Fruit fly (Drosophila melanogaster) whole organism, embryonic: ENCODE results near the gene CG4497.

Experiments
- CG10462 ChIP-seq: fragments of 200-800 bp; sonication (Bioruptor generic); optimal IDR thresholded peaks from 2 replicates; lab custom pipeline; 2016; ENCODE audit warnings: missing biosample characterization, missing genetic modification characterization
- CG1233 ChIP-seq: fragments of 200-800 bp; sonication (Bioruptor generic); optimal IDR thresholded peaks from 4 replicates; lab custom pipeline; 2018; ENCODE audit warnings: missing biosample characterization, mild to moderate bottlenecking, missing genetic modification characterization
- CG13123 ChIP-seq: fragments of 200-800 bp; sonication (Bioruptor generic); optimal IDR thresholded peaks from 2 replicates; lab custom pipeline; 2016; ENCODE audit warnings: missing biosample characterization, missing genetic modification characterization
- CG13296 ChIP-seq: fragments of 200-800 bp; sonication (Bioruptor generic); optimal IDR thresholded peaks from 3 replicates; lab custom pipeline; 2018; ENCODE audit warnings: missing biosample characterization, mild to moderate bottlenecking, missing genetic modification characterization
- CG15269 ChIP-seq: fragments of 200-800 bp; sonication (Bioruptor generic); optimal IDR thresholded peaks from 2 replicates; lab custom pipeline; 2018; ENCODE audit warnings: missing biosample characterization, mild to moderate bottlenecking, missing genetic modification characterization, moderate library complexity
- CG15479 ChIP-seq: fragments of 200-800 bp; sonication (Bioruptor generic); optimal IDR thresholded peaks from 3 replicates; lab custom pipeline; 2019; ENCODE audit warnings: missing biosample characterization, mild to moderate bottlenecking, missing genetic modification characterization, moderate library complexity
- CG16863 ChIP-seq: fragments of 200-800 bp; sonication (Bioruptor generic); optimal IDR thresholded peaks from 3 replicates; lab custom pipeline; 2016; ENCODE audit warnings: missing biosample characterization, missing genetic modification characterization
- CG2129 ChIP-seq: fragments of 200-800 bp; sonication (Bioruptor generic); IDR thresholded peaks from 2 replicates; pipeline ENCODE4 v1.3.6; 2022; ENCODE audit warnings: missing biosample characterization, missing genetic modification characterization; ENCODE audit not compliant: partially characterized antibody
- CG2678 ChIP-seq: fragments of 200-800 bp; sonication (Bioruptor generic); optimal IDR thresholded peaks from 3 replicates; lab custom pipeline; 2019; ENCODE audit warnings: missing biosample characterization, mild to moderate bottlenecking, missing genetic modification characterization, moderate library complexity
- CG31441 ChIP-seq: fragments of 200-800 bp; sonication (Bioruptor generic); IDR thresholded peaks from 2 replicates; pipeline ENCODE4 v1.3.6; 2022; ENCODE audit warnings: missing biosample characterization, missing genetic modification characterization
- CG5953 ChIP-seq: fragments of 200-800 bp; sonication (Bioruptor generic); IDR thresholded peaks from 2 replicates; pipeline ENCODE4 v1.3.6; 2022; ENCODE audit warnings: missing biosample characterization, missing genetic modification characterization
- CG6175 ChIP-seq: fragments of 200-800 bp; sonication (Bioruptor generic); IDR thresholded peaks from 3 replicates; pipeline ENCODE4 v1.3.6; 2022; ENCODE audit warnings: missing biosample characterization, missing genetic modification characterization
- CG8388 ChIP-seq: fragments of 200-800 bp; sonication (Bioruptor generic); optimal IDR thresholded peaks from 2 replicates; lab custom pipeline; 2019; ENCODE audit warnings: missing biosample characterization, mild to moderate bottlenecking, missing genetic modification characterization, moderate library complexity
- CG9817 ChIP-seq: fragments of 200-800 bp; sonication (Bioruptor generic); optimal IDR thresholded peaks from 2 replicates; lab custom pipeline; 2018; ENCODE audit warnings: missing biosample characterization, mild to moderate bottlenecking, missing genetic modification characterization, moderate library complexity
- CG9932 ChIP-seq: fragments of 200-800 bp; sonication (Bioruptor generic); IDR thresholded peaks from 2 replicates; pipeline ENCODE4 v1.3.6; 2022; ENCODE audit warnings: missing biosample characterization, missing genetic modification characterization
- Dbx ChIP-seq: fragments of 200-800 bp; sonication (Bioruptor generic); IDR thresholded peaks from 3 replicates; pipeline ENCODE4 v1.3.6; 2022; ENCODE audit warnings: missing biosample characterization, missing genetic modification characterization
- Dp ChIP-seq: fragments of 200-800 bp; sonication (Bioruptor generic); optimal IDR thresholded peaks from 2 replicates; lab custom pipeline; 2018; ENCODE audit warnings: missing biosample characterization, mild to moderate bottlenecking, missing genetic modification characterization, moderate library complexity
- Gsc ChIP-seq: fragments of 200-800 bp; sonication (Bioruptor generic); IDR thresholded peaks from 2 replicates; pipeline ENCODE4 v1.3.6; 2022; ENCODE audit warnings: missing biosample characterization, missing genetic modification characterization
- Hmx ChIP-seq: fragments of 200-800 bp; sonication (Bioruptor generic); optimal IDR thresholded peaks from 2 replicates; lab custom pipeline; 2016; ENCODE audit warnings: missing biosample characterization, missing genetic modification characterization
- Kr ChIP-seq: fragments of 200-800 bp; sonication (Bioruptor generic); optimal IDR thresholded peaks from 2 replicates; lab custom pipeline; 2017; ENCODE audit warnings: missing biosample characterization, mild to moderate bottlenecking, missing genetic modification characterization
- MBD-R2 ChIP-seq: fragments of 200-800 bp; sonication (Bioruptor generic); IDR thresholded peaks from 2 replicates; pipeline ENCODE4 v1.3.6; 2022; ENCODE audit warnings: missing biosample characterization, missing genetic modification characterization
- Med ChIP-seq: fragments of 200-800 bp; sonication (Bioruptor generic); peaks from one replicate; lab custom pipeline; 2016; ENCODE audit warnings: missing biosample characterization, missing genetic modification characterization, mild to moderate bottlenecking, inconsistent platforms, moderate library complexity
- PHDP ChIP-seq: fragments of 200-800 bp; sonication (Bioruptor generic); optimal IDR thresholded peaks from 3 replicates; lab custom pipeline; 2018; ENCODE audit warnings: missing biosample characterization, mild to moderate bottlenecking, missing genetic modification characterization, moderate library complexity
- Rfx ChIP-seq: fragments of 200-800 bp; sonication (Bioruptor generic); IDR thresholded peaks from 2 replicates; pipeline ENCODE4 v1.3.6; 2022; ENCODE audit warnings: missing biosample characterization, missing genetic modification characterization
- Rx ChIP-seq: fragments of 200-800 bp; sonication (Bioruptor generic); IDR thresholded peaks from 2 replicates; pipeline ENCODE4 v1.3.6; 2022; ENCODE audit warnings: missing biosample characterization, missing genetic modification characterization
- Scr ChIP-seq: fragments of 200-800 bp; sonication (Bioruptor generic); IDR thresholded peaks from 2 replicates; pipeline ENCODE4 v1.3.6; 2022; ENCODE audit warnings: missing biosample characterization, missing genetic modification characterization; ENCODE audit not compliant: partially characterized antibody
- Trl ChIP-seq, 3 experiments: fragments of >200 bp in 2 of 3; fragments of 200-800 bp in 1 of 3; sonication (Bioruptor generic) in 1 of 3; optimal IDR thresholded peaks; 2 replicates in 1 of 3; 3 replicates in 2 of 3; lab custom pipeline; 2016 to 2017; ENCODE audit warnings: missing biosample characterization in 1 of 3, missing genetic modification characterization in 1 of 3
- Vsx1 ChIP-seq: fragments of 200-800 bp; sonication (Bioruptor generic); optimal IDR thresholded peaks from 2 replicates; lab custom pipeline; 2017; ENCODE audit warnings: missing biosample characterization, mild to moderate bottlenecking, missing genetic modification characterization, missing genetic modification reagents
- Xbp1 ChIP-seq: fragments of 200-800 bp; sonication (Bioruptor generic); optimal IDR thresholded peaks from 3 replicates; lab custom pipeline; 2016; ENCODE audit warnings: missing biosample characterization, mild to moderate bottlenecking, missing genetic modification characterization
- ash1 ChIP-seq: fragments of 200-800 bp; sonication (Bioruptor generic); optimal IDR thresholded peaks from 2 replicates; lab custom pipeline; 2018; ENCODE audit warnings: missing biosample characterization, mild to moderate bottlenecking, missing genetic modification characterization
- cad ChIP-seq: fragments of >200 bp; optimal IDR thresholded peaks from 2 replicates; lab custom pipeline; 2017; ENCODE audit warnings: missing biosample characterization, missing genetic modification characterization
- ci ChIP-seq: fragments of 200-800 bp; sonication (Bioruptor generic); IDR thresholded peaks from 3 replicates; pipeline ENCODE4 v1.3.6; 2022; ENCODE audit warnings: missing biosample characterization, missing genetic modification characterization
- croc ChIP-seq: fragments of 200-800 bp; sonication (Bioruptor generic); conservative IDR thresholded peaks from 3 replicates; pipeline ENCODE4 v1.3.6; 2022; ENCODE audit warnings: missing biosample characterization, missing genetic modification characterization
- crp ChIP-seq, 2 experiments: fragments of 200-800 bp; sonication (Bioruptor generic); optimal IDR thresholded peaks; 2 replicates in 1 of 2; 3 replicates in 1 of 2; lab custom pipeline; 2017; ENCODE audit warnings: missing biosample characterization in 2 of 2, missing genetic modification characterization in 2 of 2, mild to moderate bottlenecking in 1 of 2, moderate library complexity in 1 of 2
- fd102C ChIP-seq: fragments of 200-800 bp; sonication (Bioruptor generic); optimal IDR thresholded peaks from 2 replicates; lab custom pipeline; 2018; ENCODE audit warnings: missing biosample characterization, mild to moderate bottlenecking, missing genetic modification characterization, moderate library complexity
- gfzf ChIP-seq: fragments of 200-800 bp; sonication (Bioruptor generic); optimal IDR thresholded peaks from 2 replicates; lab custom pipeline; 2016; ENCODE audit warnings: missing biosample characterization, mild to moderate bottlenecking, missing genetic modification characterization, moderate library complexity
- hb ChIP-seq: fragments of 200-800 bp; sonication (Bioruptor generic); IDR thresholded peaks from 3 replicates; pipeline ENCODE4 v1.3.6; 2022; ENCODE audit warnings: missing biosample characterization, missing genetic modification characterization; ENCODE audit not compliant: partially characterized antibody
- knrl ChIP-seq: fragments of 200-800 bp; sonication (Bioruptor generic); IDR thresholded peaks from 3 replicates; pipeline ENCODE4 v1.3.6; 2022; ENCODE audit warnings: missing biosample characterization, missing genetic modification characterization; ENCODE audit not compliant: partially characterized antibody
- mirr ChIP-seq: fragments of 200-800 bp; sonication (Bioruptor generic); optimal IDR thresholded peaks from 3 replicates; lab custom pipeline; 2018; ENCODE audit warnings: missing biosample characterization, mild to moderate bottlenecking, missing genetic modification characterization
- nmo ChIP-seq: fragments of 200-800 bp; sonication (Bioruptor generic); optimal IDR thresholded peaks from 2 replicates; lab custom pipeline; 2018; ENCODE audit warnings: missing biosample characterization, mild to moderate bottlenecking, missing genetic modification characterization, moderate library complexity
- pnt ChIP-seq: fragments of 200-800 bp; sonication (Bioruptor generic); optimal IDR thresholded peaks from 3 replicates; lab custom pipeline; 2016; ENCODE audit warnings: missing biosample characterization, missing genetic modification characterization
- sens ChIP-seq: fragments of 200-800 bp; sonication (Bioruptor generic); peaks from one replicate; lab custom pipeline; 2016; ENCODE audit warnings: missing biosample characterization, missing genetic modification characterization
- sens-2 ChIP-seq: fragments of 200-800 bp; sonication (Bioruptor generic); IDR thresholded peaks from 2 replicates; pipeline ENCODE4 v1.3.6; 2022; ENCODE audit warnings: missing biosample characterization, missing genetic modification characterization
- slp2 ChIP-seq: fragments of 200-800 bp; sonication (Bioruptor generic); optimal IDR thresholded peaks from 2 replicates; lab custom pipeline; 2016; ENCODE audit warnings: missing biosample characterization, missing genetic modification characterization
- sna ChIP-seq: fragments of 200-800 bp; sonication (Bioruptor generic); IDR thresholded peaks from 2 replicates; pipeline ENCODE4 v1.3.6; 2022; ENCODE audit warnings: missing biosample characterization, missing genetic modification characterization; ENCODE audit not compliant: partially characterized antibody
- sob ChIP-seq: fragments of 200-800 bp; sonication (Bioruptor generic); IDR thresholded peaks from 2 replicates; pipeline ENCODE4 v1.3.6; 2022; ENCODE audit warnings: missing biosample characterization, missing genetic modification characterization
- stc ChIP-seq: fragments of 200-800 bp; sonication (Bioruptor generic); IDR thresholded peaks from 2 replicates; pipeline ENCODE4 v1.3.6; 2022; ENCODE audit warnings: missing biosample characterization, missing genetic modification characterization
- tap ChIP-seq: fragments of 200-800 bp; optimal IDR thresholded peaks from 3 replicates; lab custom pipeline; 2019; ENCODE audit warnings: missing biosample characterization, mild to moderate bottlenecking, missing genetic modification characterization, moderate library complexity
- tgo ChIP-seq: fragments of 200-800 bp; sonication (Bioruptor generic); IDR thresholded peaks from 3 replicates; pipeline ENCODE4 v1.3.6; 2022; ENCODE audit warnings: missing biosample characterization, missing genetic modification characterization
- tll ChIP-seq, 2 experiments: fragments of 200-800 bp in 1 of 2; fragments of >200 bp in 1 of 2; sonication (Bioruptor generic) in 1 of 2; optimal IDR thresholded peaks; 2 replicates each; lab custom pipeline; 2017 to 2019; ENCODE audit warnings: missing biosample characterization in 2 of 2, missing genetic modification characterization in 2 of 2, mild to moderate bottlenecking in 1 of 2, moderate library complexity in 1 of 2
- ttk ChIP-seq: fragments of 200-800 bp; sonication (Bioruptor generic); IDR thresholded peaks from 2 replicates; pipeline ENCODE4 v2.1.2; 2022; ENCODE audit warnings: missing biosample characterization, missing genetic modification characterization

The CG4497 gene

dm6 chr2L:7217931-7218330, 23.5 kb upstream of the CG4497 start (continued):
- TF ChIP-seq Gsc (GFP tag; lab: Robert Waterston, UW) = no peak
- peak; percentile 1 for TF ChIP-seq CG2678 (tag; lab: Kevin White, UChicago)
- TF ChIP-seq crp (GFP tag; optimal IDR thresholded peaks at IDR 0.05; lab: Kevin White, UChicago) = no peak
- no peak for TF ChIP-seq Dbx
- TF ChIP-seq CG15479 (GFP tag; lab: Kevin White, UChicago) = peak; percentile 99
- TF ChIP-seq knrl (GFP tag; lab: Robert Waterston, UW) = no peak
- TF ChIP-seq slp2 (GFP tag; lab: Kevin White, UChicago) = no peak
- TF ChIP-seq Hmx (GFP tag; lab: Kevin White, UChicago) = no peak
- TF ChIP-seq Scr (GFP tag; lab: Robert Waterston, UW) = no peak
- TF ChIP-seq cad = peak; percentile 25
- TF ChIP-seq CG15269 (tag; lab: Kevin White, UChicago) = no peak
- TF ChIP-seq CG5953 (GFP tag; lab: Robert Waterston, UW) = no peak
- TF ChIP-seq MBD-R2 (GFP tag; lab: Robert Waterston, UW) = no peak
- TF ChIP-seq CG10462 (GFP tag; lab: Kevin White, UChicago) = no peak
- peak; percentile 95 for TF ChIP-seq mirr
- TF ChIP-seq ash1 (GFP tag; lab: Kevin White, UChicago) = no peak
- no peak for TF ChIP-seq sens
- no peak for TF ChIP-seq PHDP
- no peak for TF ChIP-seq CG13123 (GFP tag; lab: Kevin White, UChicago)
- TF ChIP-seq nmo = no peak
- no peak for TF ChIP-seq Dp (GFP tag; lab: Kevin White, UChicago)
- peak in 1 of 2 experiments; percentile 50 for TF ChIP-seq tll (GFP tag; optimal IDR thresholded peaks at IDR 0.05; lab: Kevin White, UChicago)
- TF ChIP-seq CG6175 (GFP tag; lab: Robert Waterston, UW) = no peak
- TF ChIP-seq fd102C (GFP tag; lab: Kevin White, UChicago) = no peak
- no peak for TF ChIP-seq sens-2 (GFP tag; lab: Robert Waterston, UW)
- TF ChIP-seq stc (GFP tag; lab: Robert Waterston, UW) = no peak
- TF ChIP-seq CG13296 (GFP tag; lab: Kevin White, UChicago) = peak; percentile 25
- peak; percentile 52 for TF ChIP-seq Med (GFP tag; lab: Kevin White, UChicago)
- TF ChIP-seq Vsx1 = no peak
- no peak for TF ChIP-seq Trl (optimal IDR thresholded peaks at IDR 0.05; lab: Kevin White, UChicago)
- TF ChIP-seq Trl (GFP tag; optimal IDR thresholded peaks at IDR 0.05; lab: Kevin White, UChicago) = no peak
- TF ChIP-seq CG31441 (GFP tag; lab: Robert Waterston, UW) = no peak
- TF ChIP-seq ttk = no peak
- no peak for TF ChIP-seq tgo
- no peak for TF ChIP-seq ci (GFP tag; lab: Robert Waterston, UW)
- TF ChIP-seq CG9932 (GFP tag; lab: Robert Waterston, UW) = no peak
- TF ChIP-seq CG2129 (GFP tag; lab: Robert Waterston, UW) = no peak
- TF ChIP-seq croc (GFP tag; lab: Robert Waterston, UW) = no peak
- no peak; the same call in 1 of the 2 replicates for TF ChIP-seq Rfx (GFP tag; lab: Robert Waterston, UW)
- no peak for TF ChIP-seq Xbp1 (GFP tag; lab: Kevin White, UChicago)
- TF ChIP-seq CG8388 (GFP tag; lab: Kevin White, UChicago) = no peak
- TF ChIP-seq pnt (GFP tag; lab: Kevin White, UChicago) = no peak
- no peak for TF ChIP-seq CG1233 (GFP tag; lab: Kevin White, UChicago)
- TF ChIP-seq sna (GFP tag; lab: Robert Waterston, UW) = no peak
- TF ChIP-seq CG9817 (tag; lab: Kevin White, UChicago) = no peak
- TF ChIP-seq gfzf (GFP tag; lab: Kevin White, UChicago) = no peak
- TF ChIP-seq CG16863 (GFP tag; lab: Kevin White, UChicago) = no peak
- TF ChIP-seq tap (tag; lab: Kevin White, UChicago) = no peak
- no peak for TF ChIP-seq Rx (GFP tag; lab: Robert Waterston, UW)
- TF ChIP-seq Kr (GFP tag; lab: Kevin White, UChicago) = peak; percentile 24
- TF ChIP-seq hb (GFP tag; lab: Robert Waterston, UW) = no peak
- no peak for TF ChIP-seq sob (GFP tag; lab: Robert Waterston, UW)
